Worm (Caenorhabditis elegans): ENCODE measurements around the gene cdh-4.

cdh-4 gene

DNA sequence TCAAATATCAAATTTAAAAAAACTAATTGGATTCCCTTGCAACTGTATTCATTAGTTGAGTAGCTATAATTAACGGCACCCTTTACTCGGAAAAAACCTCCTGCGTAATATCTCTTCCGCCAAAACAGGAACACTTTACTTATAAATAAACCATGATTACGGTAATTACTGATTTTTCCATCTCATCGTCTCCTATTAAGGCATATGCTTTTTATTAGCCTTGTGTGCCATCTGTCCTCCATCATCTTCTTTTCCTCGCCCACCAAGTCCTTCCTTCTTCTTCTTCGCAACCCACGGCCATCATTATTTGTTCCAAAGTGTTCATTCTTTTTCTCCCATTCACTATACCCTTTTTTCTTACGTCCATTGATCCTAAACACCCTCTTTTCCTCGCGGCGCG lies 747 bp upstream of the cdh-4 start:
- no peak for TF ChIP-seq egl-43 (GFP tag; IDR thresholded peaks at IDR 0.05)
- TF ChIP-seq nhr-48 (tag; optimal IDR thresholded peaks at IDR 0.05) = no peak
- peak in 1 of 2 experiments; percentile 60 for TF ChIP-seq unc-62 (GFP tag; optimal IDR thresholded peaks at IDR 0.05 in 1 of 2)
- no peak for TF ChIP-seq unc-62 (tag; optimal IDR thresholded peaks at IDR 0.05)
- no peak for TF ChIP-seq nhr-28 (tag; optimal IDR thresholded peaks at IDR 0.05)
- no peak for TF ChIP-seq zag-1 (tag; optimal IDR thresholded peaks at IDR 0.05)
- TF ChIP-seq sdz-12 (GFP tag; optimal IDR thresholded peaks at IDR 0.05) = no peak
- TF ChIP-seq F49E8.2 (tag; optimal IDR thresholded peaks at IDR 0.05; ENCODE audit: borderline replicate concordance) = no peak
- TF ChIP-seq ZK546.5 (tag; optimal IDR thresholded peaks at IDR 0.05) = no peak

- TF ChIP-seq unc-62 (GFP tag; optimal IDR thresholded peaks at IDR 0.05 in 1 of 2) (peak in 1 of 2 experiments; percentile 89), unc-62 (tag; optimal IDR thresholded peaks at IDR 0.05) (no peak), ceh-28 (tag; optimal IDR thresholded peaks at IDR 0.05) (no peak)
Observed at ce11 chrIII:4523411-4523810, 3.3 kb downstream of the cdh-4 start.

ce11 chrIII:4524071-4524470 lies 3.9 kb downstream of the cdh-4 start:
- TF ChIP-seq attf-4 (tag; optimal IDR thresholded peaks at IDR 0.05) (no peak), nhr-77 (tag; optimal IDR thresholded peaks at IDR 0.05) (no peak), ctbp-1 (GFP tag; IDR thresholded peaks at IDR 0.05) (no peak), lim-7 (GFP tag; IDR thresholded peaks at IDR 0.05) (no peak), unc-39 (tag; optimal IDR thresholded peaks at IDR 0.05) (no peak), T20F7.1 (GFP tag; optimal IDR thresholded peaks at IDR 0.05) (no peak), aly-2 (tag; optimal IDR thresholded peaks at IDR 0.05) (no peak), skn-1 (tag; optimal IDR thresholded peaks at IDR 0.05) (no peak)

ce11 chrIII:4525998-4526397 lies 5.8 kb downstream of the cdh-4 start:
- no peak for TF ChIP-seq hlh-30 (tag; optimal IDR thresholded peaks at IDR 0.05; ENCODE audit: insufficient read depth)
- TF ChIP-seq pqm-1 (tag; optimal IDR thresholded peaks at IDR 0.05) = no peak
- TF ChIP-seq nhr-237 (tag; optimal IDR thresholded peaks at IDR 0.05) = no peak
- no peak for TF ChIP-seq ceh-32 (tag; optimal IDR thresholded peaks at IDR 0.05; ENCODE audit: poor library complexity)
- no peak for TF ChIP-seq zip-11 (GFP tag; IDR thresholded peaks at IDR 0.05)
- TF ChIP-seq unc-62 (GFP tag; optimal IDR thresholded peaks at IDR 0.05 in 1 of 2) = peak in 1 of 2 experiments; percentile 92
- TF ChIP-seq unc-62 (tag; optimal IDR thresholded peaks at IDR 0.05) = no peak
- no peak for TF ChIP-seq nhr-28 (tag; optimal IDR thresholded peaks at IDR 0.05)
- peak; percentile 5 for TF ChIP-seq aha-1 (tag)
- no peak for TF ChIP-seq ces-1 (GFP tag; optimal IDR thresholded peaks at IDR 0.05)
- no peak for TF ChIP-seq F49E8.2 (tag; optimal IDR thresholded peaks at IDR 0.05; ENCODE audit: borderline replicate concordance)
- no peak for TF ChIP-seq tag-97 (GFP tag; IDR thresholded peaks at IDR 0.05)

ce11 chrIII:4530968-4531367 lies 10.8 kb downstream of the cdh-4 start:
- TF ChIP-seq T20F7.1 (GFP tag; optimal IDR thresholded peaks at IDR 0.05) (no peak), unc-62 (GFP tag; optimal IDR thresholded peaks at IDR 0.05 in 1 of 2) (peak in 1 of 2 experiments; percentile 90), unc-62 (tag; optimal IDR thresholded peaks at IDR 0.05) (no peak), nhr-111 (GFP tag; optimal IDR thresholded peaks at IDR 0.05) (no peak), F26F4.8 (GFP tag; conservative IDR thresholded peaks at IDR 0.05) (no peak), nhr-25 (tag; optimal IDR thresholded peaks at IDR 0.05; ENCODE audit: borderline replicate concordance, insufficient read depth) (no peak), daf-8 (GFP tag; IDR thresholded peaks at IDR 0.05) (no peak), F37D6.2 (tag; optimal IDR thresholded peaks at IDR 0.05) (no peak)

ce11 chrIII:4540604-4541003 lies 20.4 kb downstream of the cdh-4 start, which contains the start of gene ugt-62:
Gene ugt-62, minus strand, starts transcription at chrIII:4540623.
- TF ChIP-seq daf-16 (GFP tag; optimal IDR thresholded peaks at IDR 0.05) (no peak), daf-16 (tag; optimal IDR thresholded peaks at IDR 0.05) (peak; percentile 86), lin-39 (tag; optimal IDR thresholded peaks at IDR 0.05) (no peak), hif-1 (tag; optimal IDR thresholded peaks at IDR 0.05) (no peak), lir-3 (tag; optimal IDR thresholded peaks at IDR 0.05) (no peak), T20F7.1 (GFP tag; optimal IDR thresholded peaks at IDR 0.05) (peak; percentile 53), nhr-28 (tag; optimal IDR thresholded peaks at IDR 0.05) (peak; percentile 89), dmd-6 (GFP tag; IDR thresholded peaks at IDR 0.05) (peak; percentile 84), hlh-11 (tag; optimal IDR thresholded peaks at IDR 0.05) (peak; percentile 76), nhr-48 (tag; optimal IDR thresholded peaks at IDR 0.05) (peak; percentile 57), pqm-1 (tag; optimal IDR thresholded peaks at IDR 0.05) (peak; percentile 99), set-16 (GFP tag; IDR thresholded peaks at IDR 0.05) (no peak), dve-1 (tag; optimal IDR thresholded peaks at IDR 0.05; ENCODE audit: insufficient read depth) (peak; percentile 82), skn-1 (tag; optimal IDR thresholded peaks at IDR 0.05) (no peak), nhr-77 (tag; optimal IDR thresholded peaks at IDR 0.05) (peak; percentile 80), php-3 (GFP tag; IDR thresholded peaks at IDR 0.05) (peak; percentile 71), nhr-102 (tag; optimal IDR thresholded peaks at IDR 0.05) (peak; percentile 26)

Data from whole organism, L4 larva.